Worm (Caenorhabditis elegans) whole organism, L3 larva: ENCODE measurements around the gene F49C5.7.

Source experiments
- nhr-25 ChIP-seq: sonication (generic microtip); optimal IDR thresholded peaks from 2 replicates; lab custom pipeline; 2017; ENCODE audit warnings: missing biosample characterization, missing genetic modification characterization
- pha-4 ChIP-seq: fragments of 150-350 bp; optimal IDR thresholded peaks from 2 replicates; lab custom pipeline; 2014; ENCODE audit warnings: missing biosample characterization, missing genetic modification reagents, missing genetic modification characterization
- unc-39 ChIP-seq: sonication (generic microtip); optimal IDR thresholded peaks from 4 replicates; lab custom pipeline; 2017; ENCODE audit warnings: missing biosample characterization, missing genetic modification characterization
- unc-62 ChIP-seq: fragments of 150-350 bp; sonication (generic microtip); optimal IDR thresholded peaks from 4 replicates; lab custom pipeline; 2014; ENCODE audit warnings: missing biosample characterization, missing genetic modification reagents, missing genetic modification characterization

DNA sequence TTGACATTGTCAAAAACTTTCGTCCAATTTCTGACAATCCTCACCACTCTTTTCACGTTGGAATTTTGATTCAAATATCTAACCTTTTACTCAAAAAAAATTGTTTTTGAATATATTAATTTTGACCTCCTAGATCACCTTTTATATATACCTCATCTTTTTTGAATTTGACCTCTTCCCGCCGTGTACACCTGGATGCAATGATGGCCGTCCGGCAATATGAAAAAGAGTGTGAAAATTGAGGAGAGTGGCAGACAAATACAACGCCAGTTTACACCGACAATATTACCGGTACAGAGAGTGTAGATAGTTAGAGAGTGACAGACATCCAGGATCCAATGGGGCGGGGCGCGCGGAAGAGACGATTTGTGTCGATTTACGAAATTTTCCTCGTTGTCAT, 46.3 kb upstream of the F49C5.7 start, which contains the start of gene ceh-99:
- TF ChIP-seq pha-4 (tag; lab: Kevin White, UChicago) (no peak), unc-62 (GFP tag; lab: Kevin White, UChicago) (no peak), nhr-25 (tag; lab: Kevin White, UChicago) (no peak), unc-39 (tag; lab: Kevin White, UChicago) (no peak)
